Fruit fly (Drosophila melanogaster) whole organism, prepupa: ENCODE results near the gene 140up.

Experiments
- Blimp-1 ChIP-seq: fragments of 200-800 bp; sonication (Bioruptor generic); optimal IDR thresholded peaks from 3 replicates; lab custom pipeline; 2017; ENCODE audit warnings: missing biosample characterization, missing genetic modification characterization, mild to moderate bottlenecking, moderate library complexity, missing genetic modification reagents
- CG10631 ChIP-seq: fragments of 200-800 bp; sonication (Bioruptor generic); optimal IDR thresholded peaks from 2 replicates; lab custom pipeline; 2016; ENCODE audit warnings: missing biosample characterization, missing genetic modification characterization
- CG10669 ChIP-seq: fragments of 200-800 bp; sonication (Bioruptor generic); optimal IDR thresholded peaks from 3 replicates; lab custom pipeline; 2018; ENCODE audit warnings: missing biosample characterization, mild to moderate bottlenecking, missing genetic modification characterization, moderate library complexity
- CG11294 ChIP-seq: fragments of 200-800 bp; sonication (Bioruptor generic); IDR thresholded peaks from 2 replicates; pipeline ENCODE4 v1.3.6; 2022; ENCODE audit warnings: missing biosample characterization, missing genetic modification characterization
- CG11762 ChIP-seq: fragments of 200-800 bp; sonication (Bioruptor generic); optimal IDR thresholded peaks from 3 replicates; lab custom pipeline; 2016; ENCODE audit warnings: missing biosample characterization, missing genetic modification characterization; ENCODE audit not compliant: insufficient read depth
- CG11902 ChIP-seq: fragments of 200-800 bp; sonication (Bioruptor generic); optimal IDR thresholded peaks from 3 replicates; lab custom pipeline; 2016; ENCODE audit warnings: missing biosample characterization, missing genetic modification characterization
- CG1621 ChIP-seq: fragments of 200-800 bp; sonication (Bioruptor generic); optimal IDR thresholded peaks from 3 replicates; lab custom pipeline; 2018; ENCODE audit warnings: missing biosample characterization, mild to moderate bottlenecking, missing genetic modification characterization
- CG16779 ChIP-seq: fragments of 200-800 bp; sonication (Bioruptor generic); optimal IDR thresholded peaks from 3 replicates; lab custom pipeline; 2017; ENCODE audit warnings: missing biosample characterization, mild to moderate bottlenecking, missing genetic modification characterization
- CG3032 ChIP-seq: fragments of 200-800 bp; optimal IDR thresholded peaks from 2 replicates; lab custom pipeline; 2019; ENCODE audit warnings: missing biosample characterization, mild to moderate bottlenecking, missing genetic modification characterization, moderate library complexity
- CG31627 ChIP-seq: fragments of 200-800 bp; sonication (Bioruptor generic); optimal IDR thresholded peaks from 3 replicates; lab custom pipeline; 2016; ENCODE audit warnings: missing biosample characterization, missing genetic modification characterization
- CG32006 ChIP-seq: fragments of 200-800 bp; sonication (Bioruptor generic); optimal IDR thresholded peaks from 3 replicates; lab custom pipeline; 2017; ENCODE audit warnings: missing biosample characterization, mild to moderate bottlenecking, missing genetic modification characterization
- CG34406 ChIP-seq: fragments of 200-800 bp; sonication (Bioruptor generic); optimal IDR thresholded peaks from 3 replicates; lab custom pipeline; 2016; ENCODE audit warnings: missing biosample characterization, missing genetic modification characterization
- CG3919 ChIP-seq: fragments of 200-800 bp; sonication (Bioruptor generic); optimal IDR thresholded peaks from 3 replicates; lab custom pipeline; 2016; ENCODE audit warnings: missing biosample characterization, missing genetic modification characterization
- CG4318 ChIP-seq: fragments of 200-800 bp; sonication (Bioruptor generic); optimal IDR thresholded peaks from 3 replicates; lab custom pipeline; 2017; ENCODE audit warnings: missing biosample characterization, mild to moderate bottlenecking, missing genetic modification characterization
- CG6792 ChIP-seq: fragments of 200-800 bp; sonication (Bioruptor generic); optimal IDR thresholded peaks from 3 replicates; lab custom pipeline; 2016; ENCODE audit warnings: missing biosample characterization, missing genetic modification characterization
- CG6854 ChIP-seq: fragments of 200-800 bp; sonication (Bioruptor generic); optimal IDR thresholded peaks from 2 replicates; lab custom pipeline; 2017; ENCODE audit warnings: missing biosample characterization, mild to moderate bottlenecking, missing genetic modification characterization
- CG7368 ChIP-seq: fragments of 200-800 bp; sonication (Bioruptor generic); optimal IDR thresholded peaks from 3 replicates; lab custom pipeline; 2016; ENCODE audit warnings: missing biosample characterization, missing genetic modification characterization
- CG8119 ChIP-seq: fragments of 200-800 bp; sonication (Bioruptor generic); IDR thresholded peaks from 3 replicates; pipeline ENCODE4 v1.3.6; 2022; ENCODE audit warnings: missing biosample characterization, missing genetic modification characterization
- CG8319 ChIP-seq: fragments of 200-800 bp; sonication (Bioruptor generic); optimal IDR thresholded peaks from 3 replicates; lab custom pipeline; 2016; ENCODE audit warnings: missing biosample characterization, missing genetic modification characterization
- CG9139 ChIP-seq: fragments of 200-800 bp; sonication (Bioruptor generic); optimal IDR thresholded peaks from 3 replicates; lab custom pipeline; 2017; ENCODE audit warnings: missing biosample characterization, mild to moderate bottlenecking, missing genetic modification characterization
- Eip75B ChIP-seq: fragments of 200-800 bp; sonication (Bioruptor generic); optimal IDR thresholded peaks from 3 replicates; lab custom pipeline; 2016; ENCODE audit warnings: missing biosample characterization, missing genetic modification characterization
- Eip78C ChIP-seq: fragments of 200-800 bp; sonication (Bioruptor generic); peaks from one replicate; lab custom pipeline; 2016; ENCODE audit warnings: missing biosample characterization, missing genetic modification characterization
- Eip93F ChIP-seq: fragments of 200-800 bp; sonication (Bioruptor generic); optimal IDR thresholded peaks from 2 replicates; lab custom pipeline; 2016; ENCODE audit warnings: missing biosample characterization, mild to moderate bottlenecking, missing genetic modification characterization
- Ets21C ChIP-seq: fragments of 200-800 bp; sonication (Bioruptor generic); optimal IDR thresholded peaks from 3 replicates; lab custom pipeline; 2016; ENCODE audit warnings: missing biosample characterization, missing genetic modification characterization
- Ets96B ChIP-seq: fragments of 200-800 bp; optimal IDR thresholded peaks from 2 replicates; lab custom pipeline; 2019; ENCODE audit warnings: missing biosample characterization, mild to moderate bottlenecking, missing genetic modification characterization, moderate library complexity
- Gug ChIP-seq: fragments of 200-800 bp; sonication (Bioruptor generic); IDR thresholded peaks from 2 replicates; pipeline ENCODE4 v1.3.6; 2022; ENCODE audit warnings: missing biosample characterization, missing genetic modification characterization
- Hr38 ChIP-seq: sonication (Bioruptor generic); optimal IDR thresholded peaks from 2 replicates; lab custom pipeline; 2016; ENCODE audit warnings: missing biosample characterization, missing genetic modification characterization
- Hr39 ChIP-seq: fragments of 200-800 bp; sonication (Bioruptor generic); optimal IDR thresholded peaks from 2 replicates; lab custom pipeline; 2016; ENCODE audit warnings: missing biosample characterization, missing genetic modification characterization
- Hr4 ChIP-seq: fragments of 200-800 bp; sonication (Bioruptor generic); optimal IDR thresholded peaks from 3 replicates; lab custom pipeline; 2016; ENCODE audit warnings: missing biosample characterization, missing genetic modification characterization
- Lpt ChIP-seq: fragments of 200-800 bp; sonication (Bioruptor generic); optimal IDR thresholded peaks from 3 replicates; lab custom pipeline; 2016; ENCODE audit warnings: missing biosample characterization, missing genetic modification characterization
- Met ChIP-seq: fragments of 200-800 bp; sonication (Bioruptor generic); optimal IDR thresholded peaks from 3 replicates; lab custom pipeline; 2016; ENCODE audit warnings: missing biosample characterization, missing genetic modification characterization
- OdsH ChIP-seq: fragments of 200-800 bp; sonication (Bioruptor generic); optimal IDR thresholded peaks from 3 replicates; lab custom pipeline; 2016; ENCODE audit warnings: missing biosample characterization, missing genetic modification characterization
- Smox ChIP-seq: fragments of 200-800 bp; sonication (Bioruptor generic); optimal IDR thresholded peaks from 3 replicates; lab custom pipeline; 2016; ENCODE audit warnings: missing biosample characterization, missing genetic modification characterization
- Sox102F ChIP-seq: fragments of 200-800 bp; sonication (Bioruptor generic); optimal IDR thresholded peaks from 2 replicates; lab custom pipeline; 2016; ENCODE audit warnings: missing biosample characterization, mild to moderate bottlenecking, missing genetic modification characterization
- Sox14 ChIP-seq: fragments of 200-800 bp; sonication (Bioruptor generic); optimal IDR thresholded peaks from 3 replicates; lab custom pipeline; 2016; ENCODE audit warnings: missing biosample characterization, missing genetic modification characterization
- Sox15 ChIP-seq: fragments of 200-800 bp; sonication (Bioruptor generic); optimal IDR thresholded peaks from 3 replicates; lab custom pipeline; 2016; ENCODE audit warnings: missing biosample characterization, missing genetic modification characterization
- achi ChIP-seq: fragments of 200-800 bp; sonication (Bioruptor generic); optimal IDR thresholded peaks from 3 replicates; lab custom pipeline; 2016; ENCODE audit warnings: missing biosample characterization, missing genetic modification characterization
- acj6 ChIP-seq: fragments of 200-800 bp; sonication (Bioruptor generic); optimal IDR thresholded peaks from 3 replicates; lab custom pipeline; 2016; ENCODE audit warnings: missing biosample characterization, missing genetic modification characterization
- cyc ChIP-seq: fragments of 200-800 bp; sonication (Bioruptor generic); optimal IDR thresholded peaks from 3 replicates; lab custom pipeline; 2016; ENCODE audit warnings: missing biosample characterization, missing genetic modification characterization
- eg ChIP-seq: fragments of 200-800 bp; sonication (Bioruptor generic); IDR thresholded peaks from 3 replicates; pipeline ENCODE4 v1.3.6; 2022; ENCODE audit warnings: missing biosample characterization, missing genetic modification characterization
- esn ChIP-seq: fragments of 200-800 bp; sonication (Bioruptor generic); optimal IDR thresholded peaks from 2 replicates; lab custom pipeline; 2016; ENCODE audit warnings: missing biosample characterization, mild to moderate bottlenecking, missing genetic modification characterization, moderate library complexity
- fkh ChIP-seq: fragments of 200-800 bp; sonication (Bioruptor generic); optimal IDR thresholded peaks from 3 replicates; lab custom pipeline; 2017; ENCODE audit warnings: missing biosample characterization, mild to moderate bottlenecking, missing genetic modification characterization, moderate library complexity
- lz ChIP-seq: fragments of 200-800 bp; sonication (Bioruptor generic); optimal IDR thresholded peaks from 3 replicates; lab custom pipeline; 2016; ENCODE audit warnings: missing biosample characterization, missing genetic modification characterization
- net ChIP-seq: fragments of 200-800 bp; sonication (Bioruptor generic); optimal IDR thresholded peaks from 3 replicates; lab custom pipeline; 2016; ENCODE audit warnings: missing biosample characterization, missing genetic modification characterization
- salr ChIP-seq, 2 experiments: fragments of 200-800 bp; sonication (Bioruptor generic); optimal IDR thresholded peaks; 3 replicates each; lab custom pipeline; 2016 to 2018; ENCODE audit warnings: missing biosample characterization in 2 of 2, missing genetic modification characterization in 2 of 2, mild to moderate bottlenecking in 1 of 2
- spab ChIP-seq: fragments of 200-800 bp; sonication (Bioruptor generic); optimal IDR thresholded peaks from 2 replicates; lab custom pipeline; 2017; ENCODE audit warnings: missing biosample characterization, mild to moderate bottlenecking, missing genetic modification characterization, missing genetic modification reagents
- ss ChIP-seq, 2 experiments: fragments of 200-800 bp; sonication (Bioruptor generic); optimal IDR thresholded peaks; 2 replicates in 1 of 2; 3 replicates in 1 of 2; lab custom pipeline; 2017 to 2018; ENCODE audit warnings: mild to moderate bottlenecking in 2 of 2, missing biosample characterization in 2 of 2, missing genetic modification characterization in 2 of 2, moderate library complexity in 1 of 2

The 140up gene

dm6 chr3R:14140912-14141311 lies 15.6 kb upstream of the 140up start:
- TF ChIP-seq CG9139 (GFP tag; lab: Kevin White, UChicago) (no peak), CG6792 (GFP tag; lab: Kevin White, UChicago) (no peak), salr (GFP tag; optimal IDR thresholded peaks at IDR 0.05; lab: Kevin White, UChicago) (no peak), Met (no peak), CG10631 (GFP tag; lab: Kevin White, UChicago) (no peak), CG32006 (GFP tag; lab: Kevin White, UChicago) (no peak), CG7368 (GFP tag; lab: Kevin White, UChicago) (no peak), Ets21C (GFP tag; lab: Kevin White, UChicago) (no peak)

dm6 chr3R:14131972-14132371 lies 6.6 kb upstream of the 140up start, which contains the start of gene CG14356:
Gene CG14356, minus strand, starts transcription at chr3R:14132072.
- no peak for TF ChIP-seq lz (GFP tag; lab: Kevin White, UChicago)
- TF ChIP-seq Hr39 (GFP tag; lab: Kevin White, UChicago), result no peak
- TF ChIP-seq Eip78C (GFP tag; lab: Kevin White, UChicago), result peak; percentile 41
- no peak for TF ChIP-seq CG1621

DNA sequence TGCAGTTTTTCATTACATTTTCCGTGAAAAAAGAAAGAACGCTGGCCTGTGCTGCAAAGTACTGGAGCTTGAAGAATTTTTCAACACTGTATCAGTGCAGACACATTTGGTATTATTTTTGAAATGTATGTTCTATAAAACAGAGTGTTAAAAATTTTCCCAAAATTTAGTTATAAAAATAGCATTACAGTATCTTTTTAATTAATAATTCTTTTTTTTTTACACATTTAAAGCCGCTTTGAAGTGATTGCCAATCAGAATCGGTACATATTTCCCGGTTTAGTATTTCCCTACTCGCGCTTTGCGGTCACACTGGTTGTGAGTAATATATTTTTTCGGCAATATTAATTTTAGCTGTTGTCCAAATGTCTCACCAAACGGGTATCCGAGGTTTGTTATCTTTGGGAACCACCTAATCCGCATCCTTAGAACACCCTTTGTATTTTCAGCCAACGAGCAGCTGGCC lies 3.0 kb downstream of the 140up start, which contains the start of the genes Abi and twf:
Abi (minus strand) TSS at position 74 of the 466 bp plus-strand sequence.
twf (plus strand) TSS at position 308 of the 466 bp plus-strand sequence.
- TF ChIP-seq Met (no peak), Eip93F (no peak), CG34406 (peak; percentile 48), Hr4 (GFP tag; lab: Kevin White, UChicago) (no peak), net (GFP tag; lab: Kevin White, UChicago) (peak; percentile 33), CG3919 (peak; percentile 78), achi (GFP tag; lab: Kevin White, UChicago) (peak; percentile 63), CG7368 (GFP tag; lab: Kevin White, UChicago) (peak; percentile 35), OdsH (GFP tag; lab: Kevin White, UChicago) (peak; percentile 80), CG10631 (GFP tag; lab: Kevin White, UChicago) (peak; percentile 72), esn (GFP tag; lab: Kevin White, UChicago) (peak; percentile 77), cyc (GFP tag; lab: Kevin White, UChicago) (peak; percentile 70), salr (GFP tag; optimal IDR thresholded peaks at IDR 0.05; lab: Kevin White, UChicago) (no peak), Ets21C (GFP tag; lab: Kevin White, UChicago) (peak; percentile 39), Ets96B (tag; lab: Kevin White, UChicago) (no peak), CG9139 (GFP tag; lab: Kevin White, UChicago) (no peak), CG10669 (GFP tag; lab: Kevin White, UChicago) (no peak), Sox14 (GFP tag; lab: Kevin White, UChicago) (peak; percentile 74), CG6854 (GFP tag; lab: Kevin White, UChicago) (no peak), Sox102F (GFP tag; lab: Kevin White, UChicago) (peak; percentile 60), Hr38 (GFP tag; lab: Kevin White, UChicago) (no peak), Gug (no peak), CG4318 (GFP tag; lab: Kevin White, UChicago) (no peak), Eip78C (GFP tag; lab: Kevin White, UChicago) (peak; percentile 90), CG6792 (GFP tag; lab: Kevin White, UChicago) (peak; percentile 61), Blimp-1 (GFP tag; lab: Kevin White, UChicago) (no peak), CG11294 (GFP tag; lab: Robert Waterston, UW) (no peak), CG3032 (peak; percentile 48), eg (peak; percentile 42; the same call in 2 of the 3 replicates), Eip75B (GFP tag; lab: Kevin White, UChicago) (no peak), CG8119 (GFP tag; lab: Robert Waterston, UW) (no peak), CG31627 (peak; percentile 77), Sox15 (GFP tag; lab: Kevin White, UChicago) (peak; percentile 46), CG11902 (GFP tag; lab: Kevin White, UChicago) (peak; percentile 41), CG11762 (GFP tag; lab: Kevin White, UChicago) (peak; percentile 37), ss (GFP tag; optimal IDR thresholded peaks at IDR 0.05; lab: Kevin White, UChicago) (no peak), spab (GFP tag; lab: Kevin White, UChicago) (no peak), Lpt (GFP tag; lab: Kevin White, UChicago) (no peak), acj6 (GFP tag; lab: Kevin White, UChicago) (peak; percentile 67), CG16779 (tag; lab: Kevin White, UChicago) (no peak), fkh (GFP tag; lab: Kevin White, UChicago) (no peak), Smox (peak; percentile 64), CG8319 (GFP tag; lab: Kevin White, UChicago) (peak; percentile 60)
